Fruit fly (Drosophila melanogaster) whole organism, wandering third instar larva: ENCODE results near the gene nenya.

ENCODE experiments used
- N ChIP-seq: fragments of >200 bp; optimal IDR thresholded peaks from 2 replicates; lab custom pipeline; 2018; ENCODE audit warnings: missing biosample characterization, missing external identifiers, missing genetic modification characterization
- usp ChIP-seq: fragments of >200 bp; optimal IDR thresholded peaks from 2 replicates; lab custom pipeline; 2017; ENCODE audit warnings: missing biosample characterization, missing genetic modification characterization

DNA sequence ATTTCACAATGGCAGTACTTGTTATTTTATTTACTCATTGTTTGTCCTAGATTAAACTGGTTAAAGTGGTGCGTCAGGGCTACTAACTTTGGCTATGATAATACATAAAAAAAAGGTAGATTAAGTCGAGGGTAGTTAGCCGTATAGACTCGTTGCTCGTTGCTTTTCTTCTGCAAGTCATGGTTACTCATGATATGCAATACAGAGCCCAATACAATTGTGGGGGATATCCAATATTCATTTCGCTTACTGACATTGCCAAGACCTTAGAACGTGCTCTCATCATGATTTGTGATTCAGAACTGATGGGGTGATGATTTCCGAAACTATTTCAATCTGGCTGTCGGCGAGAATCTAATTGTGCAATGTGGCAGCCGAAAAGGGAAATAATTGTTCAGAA lies 17.4 kb upstream of the nenya start:
- no peak for TF ChIP-seq N (GFP tag; lab: Kevin White, UChicago)
- no peak for TF ChIP-seq usp
